Worm (Caenorhabditis elegans): Measurements from ENCODE around the gene W01B6.4.

DNA sequence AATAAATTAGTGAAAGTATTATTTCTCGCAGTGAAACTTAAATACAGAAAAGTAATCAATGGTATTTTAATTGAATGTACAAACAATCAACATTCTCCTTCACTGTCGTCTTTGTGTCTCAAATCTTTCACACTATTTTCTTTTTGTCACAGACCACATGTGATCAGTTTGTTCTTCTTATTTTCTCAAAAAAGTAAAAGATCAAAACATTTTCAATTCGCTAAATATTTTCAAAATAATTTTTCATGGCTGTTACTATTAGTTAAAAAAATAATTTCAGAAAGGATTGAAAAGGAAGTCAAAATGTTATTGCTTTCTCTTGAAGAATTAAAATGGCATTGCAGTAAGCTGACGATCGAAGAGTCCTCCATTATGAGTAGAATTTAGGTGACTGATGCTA is 34.5 kb upstream of the W01B6.4 start, which contains the start of gene dhs-31:
- no peak for TF ChIP-seq klf-2 (GFP tag; conservative IDR thresholded peaks at IDR 0.05)
- TF ChIP-seq ztf-29 (GFP tag; IDR thresholded peaks at IDR 0.05), result no peak
- TF ChIP-seq flt-1 (GFP tag; IDR thresholded peaks at IDR 0.05), result no peak
- no peak for TF ChIP-seq ref-1 (GFP tag; conservative IDR thresholded peaks at IDR 0.05)
- no peak for TF ChIP-seq tab-1 (GFP tag; IDR thresholded peaks at IDR 0.05)
